Worm (Caenorhabditis elegans): ENCODE measurements around the gene F43D2.6.

DNA sequence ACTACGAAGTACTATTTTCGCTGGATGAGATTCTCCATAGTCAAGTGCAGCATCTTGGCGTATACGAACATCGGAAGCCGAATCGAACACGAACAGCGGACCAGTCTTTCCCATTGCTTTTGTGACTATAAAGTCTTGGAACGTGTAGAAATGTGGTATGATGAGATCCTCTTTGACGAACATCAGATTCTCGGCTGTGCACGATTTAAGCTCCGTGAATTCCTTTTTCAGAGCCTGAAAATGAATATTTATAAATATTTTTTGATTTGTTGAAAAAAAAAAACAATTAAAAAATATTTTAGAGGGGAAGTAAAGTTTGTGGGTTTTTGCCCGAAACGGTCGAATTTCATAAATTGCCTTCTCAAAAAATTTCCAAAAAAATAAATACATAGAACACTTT is 48.9 kb upstream of the F43D2.6 start:
- TF ChIP-seq W03F9.2 (tag; optimal IDR thresholded peaks at IDR 0.05) (no peak), him-1 (tag; optimal IDR thresholded peaks at IDR 0.05) (no peak), dao-5 (tag; optimal IDR thresholded peaks at IDR 0.05) (no peak)

Measured in whole organism, L4/young adult.